Fruit fly (Drosophila melanogaster) whole organism, embryonic: ENCODE measurements around the gene mRpL48.

ENCODE experiments used
- CG11456 ChIP-seq: fragments of 200-800 bp; sonication (Bioruptor generic); IDR thresholded peaks from 3 replicates; pipeline ENCODE4 v1.3.6; 2022; ENCODE audit warnings: missing biosample characterization, missing genetic modification characterization
- CG11696 ChIP-seq: fragments of 200-800 bp; sonication (Bioruptor generic); IDR thresholded peaks from 2 replicates; pipeline ENCODE4 v1.3.6; 2022; ENCODE audit warnings: missing biosample characterization, missing genetic modification characterization
- CG13287 ChIP-seq: fragments of 200-800 bp; sonication (Bioruptor generic); IDR thresholded peaks from 2 replicates; pipeline ENCODE4 v1.3.6; 2022; ENCODE audit warnings: missing biosample characterization, missing genetic modification characterization; ENCODE audit not compliant: partially characterized antibody
- CG2129 ChIP-seq: fragments of 200-800 bp; sonication (Bioruptor generic); IDR thresholded peaks from 2 replicates; pipeline ENCODE4 v1.3.6; 2022; ENCODE audit warnings: missing biosample characterization, missing genetic modification characterization; ENCODE audit not compliant: partially characterized antibody
- CG2199 ChIP-seq: fragments of 200-800 bp; sonication (Bioruptor generic); IDR thresholded peaks from 3 replicates; pipeline ENCODE4 v1.3.6; 2022; ENCODE audit warnings: missing biosample characterization, missing genetic modification characterization
- CG2712 ChIP-seq: fragments of 200-800 bp; optimal IDR thresholded peaks from 3 replicates; lab custom pipeline; 2019; ENCODE audit warnings: missing biosample characterization, mild to moderate bottlenecking, missing genetic modification characterization, moderate library complexity
- CG31224 ChIP-seq: fragments of 200-800 bp; sonication (Bioruptor generic); IDR thresholded peaks from 2 replicates; pipeline ENCODE4 v1.3.6; 2022; ENCODE audit warnings: missing biosample characterization, missing genetic modification characterization
- CG31441 ChIP-seq: fragments of 200-800 bp; sonication (Bioruptor generic); IDR thresholded peaks from 2 replicates; pipeline ENCODE4 v1.3.6; 2022; ENCODE audit warnings: missing biosample characterization, missing genetic modification characterization
- CG42726 ChIP-seq: fragments of 200-800 bp; sonication (Bioruptor generic); IDR thresholded peaks from 2 replicates; pipeline ENCODE4 v1.3.6; 2022; ENCODE audit warnings: missing biosample characterization, missing genetic modification characterization; ENCODE audit not compliant: partially characterized antibody
- CG4707 ChIP-seq: fragments of 200-800 bp; sonication (Bioruptor generic); optimal IDR thresholded peaks from 2 replicates; lab custom pipeline; 2018; ENCODE audit warnings: missing biosample characterization, mild to moderate bottlenecking, missing genetic modification characterization, moderate library complexity
- CG6175 ChIP-seq: fragments of 200-800 bp; sonication (Bioruptor generic); IDR thresholded peaks from 3 replicates; pipeline ENCODE4 v1.3.6; 2022; ENCODE audit warnings: missing biosample characterization, missing genetic modification characterization
- CG6689 ChIP-seq: fragments of 200-800 bp; sonication (Bioruptor generic); IDR thresholded peaks from 2 replicates; pipeline ENCODE4 v1.3.6; 2022; ENCODE audit warnings: missing biosample characterization, missing genetic modification characterization
- CG7928 ChIP-seq: fragments of 200-800 bp; sonication (Bioruptor generic); optimal IDR thresholded peaks from 2 replicates; lab custom pipeline; 2017; ENCODE audit warnings: missing biosample characterization, mild to moderate bottlenecking, missing genetic modification characterization
- CG8089 ChIP-seq: fragments of 200-800 bp; sonication (Bioruptor generic); optimal IDR thresholded peaks from 3 replicates; lab custom pipeline; 2016; ENCODE audit warnings: missing biosample characterization, missing genetic modification characterization
- CG9797 ChIP-seq: fragments of 200-800 bp; sonication (Bioruptor generic); optimal IDR thresholded peaks from 3 replicates; lab custom pipeline; 2018; ENCODE audit warnings: missing biosample characterization, mild to moderate bottlenecking, missing genetic modification characterization
- D19B ChIP-seq: fragments of 200-800 bp; sonication (Bioruptor generic); optimal IDR thresholded peaks from 2 replicates; lab custom pipeline; 2017; ENCODE audit warnings: missing biosample characterization, mild to moderate bottlenecking, missing genetic modification characterization
- Dfd ChIP-seq, 2 experiments: fragments of >200 bp; optimal IDR thresholded peaks; 2 replicates each; lab custom pipeline; 2017; ENCODE audit warnings: missing biosample characterization in 2 of 2, missing genetic modification characterization in 2 of 2
- Doc3 ChIP-seq: fragments of 200-800 bp; sonication (Bioruptor generic); IDR thresholded peaks from 3 replicates; pipeline ENCODE4 v1.3.6; 2022; ENCODE audit warnings: missing biosample characterization, missing genetic modification characterization; ENCODE audit not compliant: partially characterized antibody
- H15 ChIP-seq: fragments of 200-800 bp; sonication (Bioruptor generic); IDR thresholded peaks from 3 replicates; pipeline ENCODE4 v1.3.6; 2022; ENCODE audit warnings: missing biosample characterization, missing genetic modification characterization
- Hmr ChIP-seq: fragments of 200-800 bp; sonication (Bioruptor generic); optimal IDR thresholded peaks from 3 replicates; lab custom pipeline; 2017; ENCODE audit warnings: mild to moderate bottlenecking, missing biosample characterization, missing genetic modification reagents, missing genetic modification characterization
- Hr39 ChIP-seq: fragments of >200 bp; optimal IDR thresholded peaks from 2 replicates; lab custom pipeline; 2017
- Lpt ChIP-seq: fragments of >200 bp; optimal IDR thresholded peaks from 2 replicates; lab custom pipeline; 2018; ENCODE audit warnings: missing biosample characterization, missing genetic modification characterization
- MESR4 ChIP-seq: fragments of 200-800 bp; sonication (Bioruptor generic); optimal IDR thresholded peaks from 2 replicates; lab custom pipeline; 2018; ENCODE audit warnings: missing biosample characterization, mild to moderate bottlenecking, missing genetic modification characterization, moderate library complexity
- Meics ChIP-seq: fragments of 200-800 bp; sonication (Bioruptor generic); optimal IDR thresholded peaks from 2 replicates; lab custom pipeline; 2017; ENCODE audit warnings: missing biosample characterization, mild to moderate bottlenecking, missing genetic modification characterization
- NK7.1 ChIP-seq: fragments of 200-800 bp; sonication (Bioruptor generic); optimal IDR thresholded peaks from 3 replicates; lab custom pipeline; 2016; ENCODE audit warnings: missing biosample characterization, missing genetic modification characterization
- Nf-YA ChIP-seq: fragments of 200-800 bp; sonication (Bioruptor generic); IDR thresholded peaks from 2 replicates; pipeline ENCODE4 v1.3.6; 2022; ENCODE audit warnings: missing biosample characterization, missing genetic modification characterization
- NfI ChIP-seq: fragments of 200-800 bp; sonication (Bioruptor generic); optimal IDR thresholded peaks from 3 replicates; lab custom pipeline; 2018; ENCODE audit warnings: missing biosample characterization, mild to moderate bottlenecking, missing genetic modification characterization, moderate library complexity
- Oli ChIP-seq: fragments of 200-800 bp; sonication (Bioruptor generic); optimal IDR thresholded peaks from 2 replicates; lab custom pipeline; 2018; ENCODE audit warnings: missing biosample characterization, mild to moderate bottlenecking, missing genetic modification characterization, moderate library complexity
- Poxn ChIP-seq: fragments of 200-800 bp; sonication (Bioruptor generic); IDR thresholded peaks from 2 replicates; pipeline ENCODE4 v1.3.6; 2022; ENCODE audit warnings: missing biosample characterization, missing genetic modification characterization
- Ravus ChIP-seq: fragments of 200-800 bp; sonication (Bioruptor generic); IDR thresholded peaks from 2 replicates; pipeline ENCODE4 v1.3.6; 2022; ENCODE audit warnings: missing biosample characterization, missing genetic modification characterization
- Sin3A ChIP-seq: fragments of >200 bp; optimal IDR thresholded peaks from 2 replicates; lab custom pipeline; 2018
- Spps ChIP-seq: fragments of 200-800 bp; sonication (Bioruptor generic); optimal IDR thresholded peaks from 2 replicates; lab custom pipeline; 2018; ENCODE audit warnings: missing biosample characterization, mild to moderate bottlenecking, missing genetic modification characterization
- Stat92E ChIP-seq, 3 experiments: fragments of >200 bp in 2 of 3; fragments of 200-800 bp in 1 of 3; sonication (Bioruptor generic) in 1 of 3; optimal IDR thresholded peaks; 2 replicates each; lab custom pipeline; 2017 to 2019; ENCODE audit warnings: missing biosample characterization in 3 of 3, missing genetic modification characterization in 3 of 3, mild to moderate bottlenecking in 1 of 3, moderate library complexity in 1 of 3
- Vsx1 ChIP-seq: fragments of 200-800 bp; sonication (Bioruptor generic); optimal IDR thresholded peaks from 2 replicates; lab custom pipeline; 2017; ENCODE audit warnings: missing biosample characterization, mild to moderate bottlenecking, missing genetic modification characterization, missing genetic modification reagents
- ato ChIP-seq: fragments of 200-800 bp; sonication (Bioruptor generic); IDR thresholded peaks from 2 replicates; pipeline ENCODE4 v1.3.6; 2022; ENCODE audit warnings: missing biosample characterization, missing genetic modification characterization; ENCODE audit not compliant: partially characterized antibody
- cato ChIP-seq: fragments of 200-800 bp; sonication (Bioruptor generic); optimal IDR thresholded peaks from 2 replicates; lab custom pipeline; 2016; ENCODE audit warnings: missing biosample characterization, missing genetic modification characterization, borderline replicate concordance
- cg ChIP-seq: fragments of 200-800 bp; sonication (Bioruptor generic); optimal IDR thresholded peaks from 3 replicates; lab custom pipeline; 2019; ENCODE audit warnings: missing biosample characterization, mild to moderate bottlenecking, missing genetic modification characterization, moderate library complexity
- chm ChIP-seq: fragments of 200-800 bp; sonication (Bioruptor generic); IDR thresholded peaks from 2 replicates; pipeline ENCODE4 v1.3.6; 2022; ENCODE audit warnings: missing biosample characterization, missing genetic modification characterization
- crp ChIP-seq, 2 experiments: fragments of 200-800 bp; sonication (Bioruptor generic); optimal IDR thresholded peaks; 2 replicates in 1 of 2; 3 replicates in 1 of 2; lab custom pipeline; 2017; ENCODE audit warnings: missing biosample characterization in 2 of 2, missing genetic modification characterization in 2 of 2, mild to moderate bottlenecking in 1 of 2, moderate library complexity in 1 of 2
- dimm ChIP-seq: fragments of 200-800 bp; sonication (Bioruptor generic); IDR thresholded peaks from 2 replicates; pipeline ENCODE4 v1.3.6; 2022; ENCODE audit warnings: missing biosample characterization, missing genetic modification characterization
- eyg ChIP-seq: fragments of 200-800 bp; sonication (Bioruptor generic); optimal IDR thresholded peaks from 3 replicates; lab custom pipeline; 2016; ENCODE audit warnings: missing biosample characterization, missing genetic modification characterization
- gro ChIP-seq: fragments of 200-800 bp; sonication (Bioruptor generic); optimal IDR thresholded peaks from 2 replicates; lab custom pipeline; 2016; ENCODE audit warnings: missing biosample characterization, missing genetic modification characterization
- inv ChIP-seq: fragments of 200-800 bp; sonication (Bioruptor generic); IDR thresholded peaks from 2 replicates; pipeline ENCODE4 v1.3.6; 2022; ENCODE audit warnings: missing biosample characterization, missing genetic modification characterization; ENCODE audit not compliant: partially characterized antibody
- kay ChIP-seq: fragments of 200-800 bp; sonication (Bioruptor generic); optimal IDR thresholded peaks from 2 replicates; lab custom pipeline; 2016; ENCODE audit warnings: missing biosample characterization, missing genetic modification characterization
- prd ChIP-seq, 3 experiments: fragments of >200 bp in 2 of 3; fragments of 200-800 bp in 1 of 3; sonication (Bioruptor generic) in 1 of 3; optimal IDR thresholded peaks in 2 of 3; IDR thresholded peaks in 1 of 3; 2 replicates in 2 of 3; 3 replicates in 1 of 3; pipeline versions ENCODE4 v1.3.6 to Lab custom; 2017 to 2022; ENCODE audit warnings: missing biosample characterization in 1 of 3, missing genetic modification characterization in 1 of 3
- slbo ChIP-seq: fragments of 200-800 bp; sonication (Bioruptor generic); IDR thresholded peaks from 2 replicates; pipeline ENCODE4 v1.3.6; 2022; ENCODE audit warnings: missing biosample characterization, missing genetic modification characterization
- tin ChIP-seq: fragments of 200-800 bp; sonication (Bioruptor generic); optimal IDR thresholded peaks from 3 replicates; lab custom pipeline; 2016; ENCODE audit warnings: missing biosample characterization, missing genetic modification characterization
- usp ChIP-seq: fragments of >200 bp; optimal IDR thresholded peaks from 2 replicates; lab custom pipeline; 2017; ENCODE audit warnings: missing biosample characterization, missing genetic modification characterization
- zfh2 ChIP-seq: fragments of 200-800 bp; sonication (Bioruptor generic); optimal IDR thresholded peaks from 2 replicates; lab custom pipeline; 2016; ENCODE audit warnings: missing biosample characterization, missing genetic modification characterization

mRpL48 gene

DNA sequence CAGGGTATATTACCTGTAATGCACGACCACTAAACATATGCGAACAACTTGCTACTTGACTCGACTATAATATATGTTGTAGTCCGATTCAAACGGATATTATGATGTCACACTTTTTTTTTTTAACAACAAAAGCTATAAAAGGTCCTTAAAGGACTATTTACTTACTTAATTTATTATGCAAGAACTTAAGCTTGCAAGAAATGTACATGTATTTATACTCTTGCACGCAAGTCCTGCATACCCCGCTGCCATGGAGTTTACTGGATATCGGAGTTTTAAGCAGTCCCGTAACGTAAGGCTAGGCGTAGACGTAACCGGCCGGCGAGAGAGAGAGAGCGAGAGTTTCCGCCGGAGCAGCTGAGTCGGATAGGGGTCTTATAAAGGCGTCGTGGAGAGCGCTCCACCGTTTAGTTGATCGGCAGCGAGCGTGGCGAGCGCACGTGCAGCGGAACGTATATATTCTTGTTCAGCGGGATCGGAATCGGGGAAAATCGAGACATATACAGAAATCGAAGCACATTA is 26.9 kb downstream of the mRpL48 start (continued):
- TF ChIP-seq CG2199 (no peak), NfI (peak; percentile 77), Stat92E (GFP tag; optimal IDR thresholded peaks at IDR 0.05; lab: Kevin White, UChicago) (peak in 1 of 3 experiments; percentile 26), H15 (peak; percentile 76), zfh2 (GFP tag; lab: Kevin White, UChicago) (peak; percentile 88), Dfd (GFP tag; optimal IDR thresholded peaks at IDR 0.05; lab: Kevin White, UChicago) (no peak), D19B (GFP tag; lab: Kevin White, UChicago) (peak; percentile 97), Poxn (GFP tag; lab: Robert Waterston, UW) (peak; percentile 66), CG2712 (peak; percentile 92), Sin3A (lab: Kevin White, UChicago) (no peak), CG31224 (GFP tag; lab: Robert Waterston, UW) (peak; percentile 82), CG8089 (peak; percentile 89), CG2129 (GFP tag; lab: Robert Waterston, UW) (no peak), kay (GFP tag; lab: Kevin White, UChicago) (peak; percentile 83), prd (optimal IDR thresholded peaks at IDR 0.05; lab: Kevin White, UChicago) (no peak), prd (GFP tag; IDR thresholded peaks at IDR 0.05; lab: Robert Waterston, UW) (peak; percentile 94), Nf-YA (GFP tag; lab: Robert Waterston, UW) (peak; percentile 80), slbo (GFP tag; lab: Robert Waterston, UW) (peak; percentile 80), ato (GFP tag; lab: Robert Waterston, UW) (no peak), MESR4 (GFP tag; lab: Kevin White, UChicago) (peak; percentile 6), Ravus (GFP tag; lab: Robert Waterston, UW) (peak; percentile 64; the same call in 1 of the 2 replicates), Meics (GFP tag; lab: Kevin White, UChicago) (peak; percentile 81), Hmr (GFP tag; lab: Kevin White, UChicago) (peak; percentile 84), Oli (tag; lab: Kevin White, UChicago) (peak; percentile 93), NK7.1 (GFP tag; lab: Kevin White, UChicago) (peak; percentile 72), Vsx1 (GFP tag; lab: Kevin White, UChicago) (peak; percentile 56), CG11696 (GFP tag; lab: Robert Waterston, UW) (no peak), cg (no peak), inv (no peak), eyg (GFP tag; lab: Kevin White, UChicago) (peak; percentile 75), Spps (tag; lab: Kevin White, UChicago) (peak; percentile 55), Lpt (GFP tag; lab: Kevin White, UChicago) (no peak), CG31441 (GFP tag; lab: Robert Waterston, UW) (peak; percentile 89), CG13287 (GFP tag; lab: Robert Waterston, UW) (peak; percentile 42; the same call in 1 of the 2 replicates), dimm (GFP tag; lab: Robert Waterston, UW) (no peak), cato (GFP tag; lab: Kevin White, UChicago) (peak; percentile 89), crp (GFP tag; optimal IDR thresholded peaks at IDR 0.05; lab: Kevin White, UChicago) (peak in 1 of 2 experiments; percentile 53), chm (no peak; the same call in 1 of the 2 replicates), Doc3 (no peak), gro (GFP tag; lab: Kevin White, UChicago) (peak; percentile 68), CG11456 (peak; percentile 74; the same call in 2 of the 3 replicates), CG7928 (GFP tag; lab: Kevin White, UChicago) (peak; percentile 48), CG9797 (GFP tag; lab: Kevin White, UChicago) (no peak), tin (peak; percentile 88), CG6689 (GFP tag; lab: Robert Waterston, UW) (peak; percentile 90), CG4707 (GFP tag; lab: Kevin White, UChicago) (peak; percentile 35), Hr39 (no peak), CG42726 (peak; percentile 68; the same call in 1 of the 2 replicates), CG6175 (GFP tag; lab: Robert Waterston, UW) (no peak), usp (GFP tag; lab: Kevin White, UChicago) (no peak)
